Fruit fly (Drosophila melanogaster) whole organism, embryonic: Measurements from ENCODE around the gene cdi.

ENCODE experiments used
- CG32532 ChIP-seq: fragments of 200-800 bp; sonication (Bioruptor generic); IDR thresholded peaks from 2 replicates; pipeline ENCODE4 v1.3.6; 2022; ENCODE audit warnings: missing biosample characterization, missing genetic modification characterization
- Pdp1 ChIP-seq, 2 experiments: fragments of 200-800 bp; sonication (Bioruptor generic); optimal IDR thresholded peaks; 3 replicates each; lab custom pipeline; 2016; ENCODE audit warnings: missing biosample characterization in 2 of 2, missing genetic modification characterization in 2 of 2, mild to moderate bottlenecking in 1 of 2, moderate library complexity in 1 of 2
- bcd ChIP-seq: fragments of 200-800 bp; sonication (Bioruptor generic); optimal IDR thresholded peaks from 2 replicates; lab custom pipeline; 2017; ENCODE audit warnings: missing biosample characterization, mild to moderate bottlenecking, missing genetic modification characterization
- dpn ChIP-seq, 2 experiments: fragments of 200-800 bp; sonication (Bioruptor generic); optimal IDR thresholded peaks; 3 replicates each; lab custom pipeline; 2016; ENCODE audit warnings: missing biosample characterization in 2 of 2, missing genetic modification characterization in 2 of 2
- fd96Cb ChIP-seq: fragments of 200-800 bp; sonication (Bioruptor generic); optimal IDR thresholded peaks from 2 replicates; lab custom pipeline; 2018; ENCODE audit warnings: missing biosample characterization, mild to moderate bottlenecking, missing genetic modification characterization, moderate library complexity
- h ChIP-seq: fragments of >200 bp; optimal IDR thresholded peaks from 2 replicates; lab custom pipeline; 2017
- unc-4 ChIP-seq: fragments of 200-800 bp; sonication (Bioruptor generic); IDR thresholded peaks from 2 replicates; pipeline ENCODE4 v1.3.6; 2022; ENCODE audit warnings: missing biosample characterization, missing genetic modification characterization; ENCODE audit not compliant: partially characterized antibody

dm6 chr3R:19090983-19091748 lies 2.9 kb downstream of the cdi start:
- TF ChIP-seq bcd (GFP tag; lab: Kevin White, UChicago) (no peak), fd96Cb (tag; lab: Kevin White, UChicago) (no peak), CG32532 (GFP tag; lab: Robert Waterston, UW) (no peak), dpn (GFP tag; optimal IDR thresholded peaks at IDR 0.05; lab: Kevin White, UChicago) (no peak), unc-4 (GFP tag; lab: Robert Waterston, UW) (no peak), Pdp1 (GFP tag; optimal IDR thresholded peaks at IDR 0.05; lab: Kevin White, UChicago) (no peak), h (lab: Kevin White, UChicago) (no peak)
